Worm (Caenorhabditis elegans) whole organism, young adult: ENCODE results near the gene T07G12.4.
"Not testable (repeated sequence)": the region's sequence is repeated elsewhere in the genome, so short reads cannot be mapped to it uniquely, and the experiment has no call there.

Experiments used
- B0261.1 ChIP-seq: sonication (generic microtip); optimal IDR thresholded peaks from 2 replicates; lab custom pipeline; 2016; ENCODE audit warnings: mild to moderate bottlenecking, missing genetic modification characterization, moderate library complexity, missing compliant biosample characterization
- F33H1.4 ChIP-seq: fragments of 200-800 bp; sonication (Bioruptor generic); IDR thresholded peaks from 2 replicates; pipeline ENCODE4 v1.3.6; 2022; ENCODE audit warnings: missing genetic modification reagents, missing genetic modification characterization, missing compliant biosample characterization
- K12H6.12 ChIP-seq: fragments of 200-800 bp; sonication (Bioruptor generic); optimal IDR thresholded peaks from 2 replicates; lab custom pipeline; 2018; ENCODE audit warnings: mild to moderate bottlenecking, missing genetic modification characterization, missing compliant biosample characterization
- T26A5.8 ChIP-seq: sonication (generic microtip); optimal IDR thresholded peaks from 2 replicates; lab custom pipeline; 2016; ENCODE audit warnings: missing genetic modification characterization, missing compliant biosample characterization
- Y67H2A.10 ChIP-seq: fragments of 200-800 bp; sonication (Bioruptor generic); conservative IDR thresholded peaks from 2 replicates; pipeline ENCODE4 v1.3.6; 2022; ENCODE audit warnings: missing genetic modification reagents, missing genetic modification characterization, missing compliant biosample characterization
- attf-3 ChIP-seq: fragments of 200-800 bp; sonication (Bioruptor generic); conservative IDR thresholded peaks from 2 replicates; pipeline ENCODE4 v1.3.6; 2022; ENCODE audit warnings: missing genetic modification reagents, missing genetic modification characterization, missing compliant biosample characterization
- bed-2 ChIP-seq: fragments of 200-800 bp; sonication (Bioruptor generic); IDR thresholded peaks from 2 replicates; pipeline ENCODE4 v1.3.6; 2022; ENCODE audit warnings: missing genetic modification reagents, missing genetic modification characterization, missing compliant biosample characterization
- cebp-1 ChIP-seq, 2 experiments: fragments of 200-800 bp in 1 of 2; sonication (Bioruptor generic) in 1 of 2; sonication (generic microtip) in 1 of 2; IDR thresholded peaks in 1 of 2; optimal IDR thresholded peaks in 1 of 2; 2 replicates each; pipeline versions ENCODE4 v1.3.6 to Lab custom; 2017 to 2022; ENCODE audit warnings: missing compliant biosample characterization in 2 of 2, missing genetic modification characterization in 2 of 2, mild to moderate bottlenecking in 1 of 2, missing genetic modification reagents in 1 of 2, moderate library complexity in 1 of 2
- ceh-40 ChIP-seq: fragments of 200-800 bp; sonication (Bioruptor generic); IDR thresholded peaks from 2 replicates; pipeline ENCODE4 v1.3.6; 2022; ENCODE audit warnings: missing genetic modification characterization, missing compliant biosample characterization
- dox-1 ChIP-seq: fragments of 200-800 bp; sonication (Bioruptor generic); IDR thresholded peaks from 2 replicates; pipeline ENCODE4 v1.3.6; 2022; ENCODE audit warnings: missing genetic modification reagents, missing genetic modification characterization, missing compliant biosample characterization
- him-1 ChIP-seq: sonication (generic microtip); optimal IDR thresholded peaks from 2 replicates; lab custom pipeline; 2016; ENCODE audit warnings: missing genotype, missing genetic modification reagents, missing genetic modification characterization, missing compliant biosample characterization
- hmg-1.2 ChIP-seq: fragments of 200-800 bp; sonication (Bioruptor generic); IDR thresholded peaks from 2 replicates; pipeline ENCODE4 v1.3.6; 2022; ENCODE audit warnings: missing genetic modification reagents, missing genetic modification characterization, missing compliant biosample characterization
- hsf-1 ChIP-seq: fragments of 200-800 bp; sonication (Bioruptor generic); IDR thresholded peaks from 2 replicates; pipeline ENCODE4 v1.3.6; 2022; ENCODE audit warnings: missing genetic modification reagents, missing genetic modification characterization, missing compliant biosample characterization
- let-607 ChIP-seq, 2 experiments: fragments of 200-800 bp in 1 of 2; sonication (Bioruptor generic) in 1 of 2; sonication (generic microtip) in 1 of 2; optimal IDR thresholded peaks; 2 replicates each; lab custom pipeline; 2016 to 2018; ENCODE audit warnings: mild to moderate bottlenecking in 2 of 2, missing compliant biosample characterization in 2 of 2, missing genetic modification characterization in 2 of 2, moderate library complexity in 2 of 2, missing genotype in 1 of 2
- lin-26 ChIP-seq: fragments of 200-800 bp; sonication (Bioruptor generic); IDR thresholded peaks from 2 replicates; pipeline ENCODE4 v1.3.6; 2022; ENCODE audit warnings: missing genetic modification reagents, missing genetic modification characterization, missing compliant biosample characterization
- lin-35 ChIP-seq, 3 experiments: fragments of 150-350 bp in 2 of 3; sonication (generic microtip) in 1 of 3; optimal IDR thresholded peaks; 2 replicates each; lab custom pipeline; 2014 to 2018; ENCODE audit warnings: missing biosample characterization in 3 of 3, missing genetic modification characterization in 3 of 3, missing genetic modification reagents in 3 of 3
- lsl-1 ChIP-seq: fragments of 200-800 bp; sonication (Bioruptor generic); optimal IDR thresholded peaks from 2 replicates; lab custom pipeline; 2018; ENCODE audit warnings: mild to moderate bottlenecking, missing genetic modification characterization, moderate library complexity, missing compliant biosample characterization
- madf-3 ChIP-seq: fragments of 200-800 bp; sonication (Bioruptor generic); IDR thresholded peaks from 2 replicates; pipeline ENCODE4 v1.3.6; 2022; ENCODE audit warnings: missing genetic modification reagents, missing genetic modification characterization, missing compliant biosample characterization
- rcor-1 ChIP-seq: fragments of 200-800 bp; sonication (Bioruptor generic); IDR thresholded peaks from 2 replicates; pipeline ENCODE4 v1.3.6; 2022; ENCODE audit warnings: missing genetic modification reagents, missing genetic modification characterization, missing compliant biosample characterization
- repo-1 ChIP-seq: sonication (generic microtip); optimal IDR thresholded peaks from 2 replicates; lab custom pipeline; 2017; ENCODE audit warnings: mild to moderate bottlenecking, missing genetic modification characterization, missing compliant biosample characterization
- rpc-1 ChIP-seq, 2 experiments: fragments of 150-350 bp in 1 of 2; sonication (generic microtip) in 1 of 2; optimal IDR thresholded peaks; 2 replicates each; lab custom pipeline; 2014 to 2018; ENCODE audit warnings: missing biosample characterization in 1 of 2, missing genetic modification characterization in 1 of 2, missing genetic modification reagents in 1 of 2, missing genotype in 1 of 2
- snpc-3.4 ChIP-seq: sonication (generic microtip); optimal IDR thresholded peaks from 2 replicates; lab custom pipeline; 2017; ENCODE audit warnings: missing genetic modification characterization, mild to moderate bottlenecking, missing compliant biosample characterization, antibody characterized with exemption, moderate library complexity, missing genotype, missing genetic modification reagents
- snpc-4 ChIP-seq, 5 experiments: fragments of 150-350 bp in 1 of 5; sonication (generic microtip) in 4 of 5; optimal IDR thresholded peaks; 2 replicates each; lab custom pipeline; 2014 to 2018; ENCODE audit warnings: missing genetic modification characterization in 5 of 5, missing biosample characterization in 3 of 5, antibody characterized with exemption in 2 of 5, mild to moderate bottlenecking in 2 of 5, missing compliant biosample characterization in 2 of 5, missing genotype in 2 of 5, moderate library complexity in 2 of 5, missing genetic modification reagents in 1 of 5
- tbp1 ChIP-seq: fragments of 200-800 bp; sonication (Bioruptor generic); optimal IDR thresholded peaks from 2 replicates; lab custom pipeline; 2018; ENCODE audit warnings: mild to moderate bottlenecking, missing genetic modification characterization, missing compliant biosample characterization
- ztf-25 ChIP-seq: fragments of 200-800 bp; sonication (Bioruptor generic); IDR thresholded peaks from 2 replicates; pipeline ENCODE4 v1.3.6; 2022; ENCODE audit warnings: missing genetic modification reagents, missing genetic modification characterization, missing compliant biosample characterization
- ztf-26 ChIP-seq: sonication (generic microtip); optimal IDR thresholded peaks from 2 replicates; lab custom pipeline; 2017; ENCODE audit warnings: missing genetic modification characterization, missing compliant biosample characterization
- ztf-28 ChIP-seq: fragments of 200-800 bp; sonication (Bioruptor generic); IDR thresholded peaks from 2 replicates; pipeline ENCODE4 v1.3.6; 2022; ENCODE audit warnings: missing genetic modification reagents, missing genetic modification characterization, missing compliant biosample characterization

Gene T07G12.4

DNA sequence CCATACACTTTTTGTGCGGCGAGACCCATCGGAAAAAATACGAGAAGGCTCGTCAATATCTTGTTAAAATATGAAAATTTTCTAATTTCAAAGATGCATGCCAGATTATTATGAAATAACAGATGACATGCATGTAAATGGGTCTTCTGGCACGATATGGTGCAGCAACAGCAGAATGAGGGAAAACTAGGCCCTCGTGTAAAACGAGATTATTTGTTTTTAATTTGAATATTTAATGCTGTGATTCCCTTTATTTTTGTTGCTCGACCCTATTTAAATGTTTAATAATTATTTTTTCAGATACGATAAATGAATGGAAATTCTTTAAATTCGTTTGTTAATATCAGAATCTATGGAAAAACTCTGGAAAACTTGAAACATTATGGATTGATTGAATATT lies 23.1 kb upstream of the T07G12.4 start, which contains the start of gene him-8 (continued):
- TF ChIP-seq ceh-40, result no peak
- TF ChIP-seq, all 124 proteins: peak for 0

- TF ChIP-seq F33H1.4 (GFP tag; lab: Robert Waterston, UW), result peak; percentile 23; the same call in 1 of the 2 replicates
- peak; percentile 60 for TF ChIP-seq lsl-1 (GFP tag; lab: Kevin White, UChicago)
- TF ChIP-seq hsf-1 (GFP tag; lab: Robert Waterston, UW), result 0 out of 2 replicates have a peak, but pooled peaks have one; percentile 9
- no peak for TF ChIP-seq snpc-4 (GFP tag; optimal IDR thresholded peaks at IDR 0.05; lab: Kevin White, UChicago)
- no peak for TF ChIP-seq snpc-4 (tag; optimal IDR thresholded peaks at IDR 0.05; lab: Kevin White, UChicago)
- TF ChIP-seq lin-26 (GFP tag; lab: Robert Waterston, UW), result no peak
- no peak for TF ChIP-seq cebp-1 (GFP tag; IDR thresholded peaks at IDR 0.05; lab: Robert Waterston, UW)
- TF ChIP-seq cebp-1 (tag; optimal IDR thresholded peaks at IDR 0.05; lab: Kevin White, UChicago), result no peak
Measured at ce11 chrIV:10558415-10558814, 19.9 kb upstream of the T07G12.4 start, which contains the start of gene zim-3. Gene zim-3 (plus strand): TSS chrIV:10558715.

ce11 chrIV:10554947-10555346 lies 16.5 kb upstream of the T07G12.4 start, which contains the start of gene zim-2:
Gene zim-2 (plus strand): TSS chrIV:10555247.
- no peak for TF ChIP-seq madf-3
- TF ChIP-seq lin-35 (GFP tag; optimal IDR thresholded peaks at IDR 0.05; lab: Kevin White, UChicago), result no peak
- TF ChIP-seq ztf-26 (tag; lab: Kevin White, UChicago), result no peak
- no peak for TF ChIP-seq him-1 (tag; lab: Kevin White, UChicago)
- no peak for TF ChIP-seq dox-1 (GFP tag; lab: Robert Waterston, UW)
- no peak for TF ChIP-seq repo-1 (tag; lab: Kevin White, UChicago)
- TF ChIP-seq K12H6.12, result no peak
- TF ChIP-seq bed-2, result no peak
- no peak for TF ChIP-seq let-607 (tag; optimal IDR thresholded peaks at IDR 0.05; lab: Kevin White, UChicago)
- no peak for TF ChIP-seq ztf-25 (GFP tag; lab: Robert Waterston, UW)
- no peak for TF ChIP-seq ztf-28 (GFP tag; lab: Robert Waterston, UW)
- no peak for TF ChIP-seq Y67H2A.10 (GFP tag; lab: Robert Waterston, UW)
- TF ChIP-seq hsf-1 (GFP tag; lab: Robert Waterston, UW), result no peak
- TF ChIP-seq T26A5.8 (tag; lab: Kevin White, UChicago), result no peak
- TF ChIP-seq snpc-3.4 (tag; lab: Kevin White, UChicago), result no peak

DNA sequence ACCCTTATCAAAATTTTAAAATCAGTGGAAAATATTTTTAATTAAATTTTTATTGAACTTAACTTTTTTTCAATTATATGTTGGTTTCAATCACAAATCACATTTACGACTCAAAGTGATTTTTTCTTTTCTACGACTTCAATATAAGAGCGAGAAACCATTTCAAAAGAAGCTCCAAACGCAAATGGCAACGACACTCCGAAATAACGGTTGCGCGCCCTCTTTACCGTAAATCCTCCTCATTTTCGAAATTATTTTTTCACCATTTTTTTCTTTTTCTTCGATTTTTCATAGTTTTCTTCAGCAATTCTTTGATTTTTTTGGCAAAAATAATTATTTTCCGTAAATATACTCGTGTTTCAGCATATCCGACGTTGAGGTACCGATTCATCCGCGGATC lies 14.5 kb upstream of the T07G12.4 start:
- peak; percentile 80 for TF ChIP-seq attf-3

ce11 chrIV:10548546-10548945 lies 10.1 kb upstream of the T07G12.4 start:
- 0 out of 2 replicates have a peak, but pooled peaks have one; percentile 31 for TF ChIP-seq ceh-40
- peak; percentile 70 for TF ChIP-seq tbp1 (GFP tag; lab: Kevin White, UChicago)
- 0 out of 2 replicates have a peak, but pooled peaks have one; percentile 17 for TF ChIP-seq rcor-1 (GFP tag; lab: Robert Waterston, UW)
- peak; percentile 47 for TF ChIP-seq B0261.1 (tag; lab: Kevin White, UChicago)
- 0 out of 2 replicates have a peak, but pooled peaks have one; percentile 25 for TF ChIP-seq hmg-1.2 (GFP tag; lab: Robert Waterston, UW)
- not testable (repeated sequence) for TF ChIP-seq rpc-1 (optimal IDR thresholded peaks at IDR 0.05; lab: Kevin White, UChicago)
- peak; percentile 52 for TF ChIP-seq rpc-1 (tag; optimal IDR thresholded peaks at IDR 0.05; lab: Kevin White, UChicago)
- TF ChIP-seq lin-26 (GFP tag; lab: Robert Waterston, UW), result peak; percentile 71; the same call in 1 of the 2 replicates
- TF ChIP-seq dox-1 (GFP tag; lab: Robert Waterston, UW), result 0 out of 2 replicates have a peak, but pooled peaks have one; percentile 44
